Worm (Caenorhabditis elegans) whole organism, L2 larva: ENCODE data around the gene decr-1.1.

Experiments used
- ama-1 ChIP-seq: fragments of 150-350 bp; optimal IDR thresholded peaks from 2 replicates; lab custom pipeline; 2018; ENCODE audit warnings: inconsistent platforms
- ceh-82 ChIP-seq: fragments of 150-350 bp; optimal IDR thresholded peaks from 2 replicates; lab custom pipeline; 2014; ENCODE audit warnings: missing biosample characterization, missing genetic modification characterization
- lin-13 ChIP-seq: fragments of 150-350 bp; optimal IDR thresholded peaks from 2 replicates; lab custom pipeline; 2014; ENCODE audit warnings: missing biosample characterization, missing genetic modification reagents, missing genetic modification characterization
- lin-39 ChIP-seq: fragments of 150-350 bp; optimal IDR thresholded peaks from 2 replicates; lab custom pipeline; 2014; ENCODE audit warnings: missing biosample characterization, missing genetic modification reagents, missing genetic modification characterization
- nhr-237 ChIP-seq: fragments of 150-350 bp; optimal IDR thresholded peaks from 2 replicates; lab custom pipeline; 2014; ENCODE audit warnings: missing biosample characterization, missing genetic modification characterization
- nhr-25 ChIP-seq: fragments of 150-350 bp; sonication (generic microtip); optimal IDR thresholded peaks from 3 replicates; lab custom pipeline; 2014; ENCODE audit warnings: missing biosample characterization, missing genetic modification characterization
- unc-39 ChIP-seq: fragments of 150-350 bp; optimal IDR thresholded peaks from 2 replicates; lab custom pipeline; 2014; ENCODE audit warnings: missing biosample characterization, missing genetic modification characterization
- ztf-1 ChIP-seq: fragments of 200-800 bp; sonication (Bioruptor generic); conservative IDR thresholded peaks from 2 replicates; pipeline ENCODE4 v1.3.6; 2022; ENCODE audit warnings: missing genetic modification characterization, missing compliant biosample characterization

DNA sequence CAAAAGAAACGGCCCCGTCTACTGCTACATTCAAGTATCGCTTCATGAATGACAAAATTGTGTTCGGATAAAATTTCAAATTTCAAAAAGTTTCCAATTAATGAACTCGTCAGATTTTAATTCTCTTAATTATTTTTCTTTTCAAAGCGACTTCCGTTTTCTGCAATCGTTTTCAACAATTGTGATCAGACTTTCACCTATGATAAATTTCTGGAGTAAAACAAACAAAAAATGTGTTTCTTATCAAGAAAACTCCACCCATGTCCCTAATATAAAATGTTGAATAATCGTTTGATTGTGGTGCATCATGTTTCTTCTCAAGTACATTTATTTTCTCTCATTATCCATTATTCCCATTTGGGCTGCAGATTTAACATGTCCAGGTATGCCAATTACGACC is 11.0 kb upstream of the decr-1.1 start, which contains the start of gene F20G2.5:
- TF ChIP-seq ztf-1 (GFP tag; lab: Robert Waterston, UW): no peak
- TF ChIP-seq nhr-237 (tag; lab: Kevin White, UChicago): no peak
- no peak for TF ChIP-seq nhr-25
- no peak for TF ChIP-seq lin-13 (GFP tag; lab: Kevin White, UChicago)
- no peak for TF ChIP-seq lin-39 (tag; lab: Kevin White, UChicago)
- no peak for TF ChIP-seq ama-1 (lab: Kevin White, UChicago)
- TF ChIP-seq ceh-82 (tag; lab: Kevin White, UChicago): no peak
- TF ChIP-seq unc-39 (tag; lab: Kevin White, UChicago): no peak
